Fruit fly (Drosophila melanogaster) whole organism, embryonic: Measurements from ENCODE around the gene mtsh.

Source experiments
- B-H2 ChIP-seq: fragments of 200-800 bp; sonication (Bioruptor generic); optimal IDR thresholded peaks from 2 replicates; lab custom pipeline; 2018; ENCODE audit warnings: missing biosample characterization, mild to moderate bottlenecking, missing genetic modification characterization
- CG10366 ChIP-seq: fragments of 200-800 bp; sonication (Bioruptor generic); IDR thresholded peaks from 2 replicates; pipeline ENCODE4 v1.3.6; 2022; ENCODE audit warnings: missing biosample characterization, missing genetic modification characterization
- CG10543 ChIP-seq: fragments of 200-800 bp; sonication (Bioruptor generic); optimal IDR thresholded peaks from 3 replicates; lab custom pipeline; 2017; ENCODE audit warnings: missing biosample characterization, mild to moderate bottlenecking, missing genetic modification characterization, moderate library complexity
- CG1233 ChIP-seq: fragments of 200-800 bp; sonication (Bioruptor generic); optimal IDR thresholded peaks from 4 replicates; lab custom pipeline; 2018; ENCODE audit warnings: missing biosample characterization, mild to moderate bottlenecking, missing genetic modification characterization
- CG12744 ChIP-seq: fragments of 200-800 bp; sonication (Bioruptor generic); optimal IDR thresholded peaks from 2 replicates; lab custom pipeline; 2016; ENCODE audit warnings: missing biosample characterization, missing genetic modification characterization
- CG13123 ChIP-seq: fragments of 200-800 bp; sonication (Bioruptor generic); optimal IDR thresholded peaks from 2 replicates; lab custom pipeline; 2016; ENCODE audit warnings: missing biosample characterization, missing genetic modification characterization
- CG13624 ChIP-seq: fragments of 200-800 bp; sonication (Bioruptor generic); optimal IDR thresholded peaks from 2 replicates; lab custom pipeline; 2016; ENCODE audit warnings: missing biosample characterization, missing genetic modification characterization
- CG1529 ChIP-seq: fragments of 200-800 bp; sonication (Bioruptor generic); optimal IDR thresholded peaks from 3 replicates; lab custom pipeline; 2018; ENCODE audit warnings: missing biosample characterization, missing genetic modification characterization
- CG15601 ChIP-seq: fragments of 200-800 bp; sonication (Bioruptor generic); optimal IDR thresholded peaks from 3 replicates; lab custom pipeline; 2019; ENCODE audit warnings: missing biosample characterization, mild to moderate bottlenecking, missing genetic modification characterization, moderate library complexity
- CG16779 ChIP-seq: fragments of 200-800 bp; sonication (Bioruptor generic); IDR thresholded peaks from 2 replicates; pipeline ENCODE4 v1.3.6; 2022; ENCODE audit warnings: missing biosample characterization, missing genetic modification characterization
- CG16815 ChIP-seq: fragments of 200-800 bp; sonication (Bioruptor generic); optimal IDR thresholded peaks from 3 replicates; lab custom pipeline; 2017; ENCODE audit warnings: missing biosample characterization, mild to moderate bottlenecking, missing genetic modification characterization
- CG17385 ChIP-seq: fragments of 200-800 bp; sonication (Bioruptor generic); optimal IDR thresholded peaks from 3 replicates; lab custom pipeline; 2018; ENCODE audit warnings: missing biosample characterization, mild to moderate bottlenecking, missing genetic modification characterization
- CG30403 ChIP-seq: fragments of 200-800 bp; sonication (Bioruptor generic); optimal IDR thresholded peaks from 3 replicates; lab custom pipeline; 2016; ENCODE audit warnings: missing biosample characterization, missing genetic modification characterization
- CG34422 ChIP-seq: fragments of 200-800 bp; sonication (Bioruptor generic); IDR thresholded peaks from 3 replicates; pipeline ENCODE4 v1.3.6; 2022; ENCODE audit warnings: missing biosample characterization, missing genetic modification characterization
- CG4854 ChIP-seq: fragments of 200-800 bp; sonication (Bioruptor generic); optimal IDR thresholded peaks from 2 replicates; lab custom pipeline; 2016; ENCODE audit warnings: missing biosample characterization, missing genetic modification characterization, inconsistent platforms
- CG6683 ChIP-seq: fragments of 200-800 bp; sonication (Bioruptor generic); optimal IDR thresholded peaks from 2 replicates; lab custom pipeline; 2017; ENCODE audit warnings: missing biosample characterization, mild to moderate bottlenecking, missing genetic modification characterization, missing genetic modification reagents
- CG7271 ChIP-seq: fragments of 200-800 bp; sonication (Bioruptor generic); optimal IDR thresholded peaks from 2 replicates; lab custom pipeline; 2018; ENCODE audit warnings: missing biosample characterization, mild to moderate bottlenecking, missing genetic modification characterization, moderate library complexity
- CG7372 ChIP-seq: fragments of 200-800 bp; sonication (Bioruptor generic); IDR thresholded peaks from 2 replicates; pipeline ENCODE4 v1.3.6; 2022; ENCODE audit warnings: missing biosample characterization, missing genetic modification characterization
- CG8478 ChIP-seq: fragments of >200 bp; optimal IDR thresholded peaks from 2 replicates; lab custom pipeline; 2018
- CG9215 ChIP-seq: fragments of 200-800 bp; sonication (Bioruptor generic); IDR thresholded peaks from 2 replicates; pipeline ENCODE4 v1.3.6; 2022; ENCODE audit warnings: missing biosample characterization, missing genetic modification characterization
- CG9876 ChIP-seq: fragments of 200-800 bp; sonication (Bioruptor generic); optimal IDR thresholded peaks from 2 replicates; lab custom pipeline; 2016; ENCODE audit warnings: missing biosample characterization, missing genetic modification characterization
- Camta ChIP-seq: fragments of 200-800 bp; sonication (Bioruptor generic); optimal IDR thresholded peaks from 2 replicates; lab custom pipeline; 2016; ENCODE audit warnings: missing biosample characterization, missing genetic modification characterization
- Chrac-16 ChIP-seq: fragments of 200-800 bp; sonication (Bioruptor generic); optimal IDR thresholded peaks from 3 replicates; lab custom pipeline; 2016; ENCODE audit warnings: missing biosample characterization, missing genetic modification characterization
- D19A ChIP-seq: fragments of 200-800 bp; optimal IDR thresholded peaks from 3 replicates; lab custom pipeline; 2019; ENCODE audit warnings: missing biosample characterization, mild to moderate bottlenecking, missing genetic modification characterization, moderate library complexity
- Deaf1 ChIP-seq: fragments of 200-800 bp; optimal IDR thresholded peaks from 3 replicates; lab custom pipeline; 2019; ENCODE audit warnings: missing biosample characterization, mild to moderate bottlenecking, missing genetic modification characterization, moderate library complexity
- Dip2 ChIP-seq: fragments of 200-800 bp; sonication (Bioruptor generic); IDR thresholded peaks from 2 replicates; pipeline ENCODE4 v1.3.6; 2022; ENCODE audit warnings: missing biosample characterization, missing genetic modification characterization
- HLH3B ChIP-seq: fragments of 200-800 bp; sonication (Bioruptor generic); IDR thresholded peaks from 2 replicates; pipeline ENCODE4 v1.3.6; 2022; ENCODE audit warnings: missing biosample characterization, missing genetic modification characterization
- HLHmδ ChIP-seq: fragments of 200-800 bp; sonication (Bioruptor generic); optimal IDR thresholded peaks from 2 replicates; lab custom pipeline; 2018; ENCODE audit warnings: missing biosample characterization, mild to moderate bottlenecking, missing genetic modification characterization, moderate library complexity
- Jarid2 ChIP-seq: fragments of 200-800 bp; sonication (Bioruptor generic); optimal IDR thresholded peaks from 3 replicates; lab custom pipeline; 2017; ENCODE audit warnings: mild to moderate bottlenecking, missing biosample characterization, missing genetic modification reagents, missing genetic modification characterization
- Rfx ChIP-seq: fragments of 200-800 bp; sonication (Bioruptor generic); IDR thresholded peaks from 2 replicates; pipeline ENCODE4 v1.3.6; 2022; ENCODE audit warnings: missing biosample characterization, missing genetic modification characterization
- Scr ChIP-seq: fragments of 200-800 bp; sonication (Bioruptor generic); IDR thresholded peaks from 2 replicates; pipeline ENCODE4 v1.3.6; 2022; ENCODE audit warnings: missing biosample characterization, missing genetic modification characterization; ENCODE audit not compliant: partially characterized antibody
- Sry-δ ChIP-seq: fragments of 200-800 bp; sonication (Bioruptor generic); optimal IDR thresholded peaks from 2 replicates; lab custom pipeline; 2016; ENCODE audit warnings: missing biosample characterization, missing genetic modification characterization
- Tbp ChIP-seq: fragments of >200 bp; optimal IDR thresholded peaks from 2 replicates; lab custom pipeline; 2018; ENCODE audit warnings: missing biosample characterization, missing genetic modification characterization
- Trl ChIP-seq, 3 experiments: fragments of >200 bp in 2 of 3; fragments of 200-800 bp in 1 of 3; sonication (Bioruptor generic) in 1 of 3; optimal IDR thresholded peaks; 2 replicates in 1 of 3; 3 replicates in 2 of 3; lab custom pipeline; 2016 to 2017; ENCODE audit warnings: missing biosample characterization in 1 of 3, missing genetic modification characterization in 1 of 3
- Xrp1 ChIP-seq: fragments of 200-800 bp; sonication (Bioruptor generic); IDR thresholded peaks from 2 replicates; pipeline ENCODE4 v1.3.6; 2022; ENCODE audit warnings: missing biosample characterization, missing genetic modification characterization
- ash1 ChIP-seq: fragments of 200-800 bp; sonication (Bioruptor generic); optimal IDR thresholded peaks from 2 replicates; lab custom pipeline; 2018; ENCODE audit warnings: missing biosample characterization, mild to moderate bottlenecking, missing genetic modification characterization
- bab2 ChIP-seq: fragments of 200-800 bp; sonication (Bioruptor generic); optimal IDR thresholded peaks from 2 replicates; lab custom pipeline; 2016; ENCODE audit warnings: missing biosample characterization, missing genetic modification characterization
- dm ChIP-seq: fragments of 200-800 bp; sonication (Bioruptor generic); optimal IDR thresholded peaks from 3 replicates; lab custom pipeline; 2016; ENCODE audit warnings: missing biosample characterization, missing genetic modification characterization
- dmrt11E ChIP-seq: fragments of 200-800 bp; sonication (Bioruptor generic); optimal IDR thresholded peaks from 3 replicates; lab custom pipeline; 2018; ENCODE audit warnings: missing biosample characterization, mild to moderate bottlenecking, missing genetic modification characterization, moderate library complexity
- emc ChIP-seq: fragments of 200-800 bp; sonication (Bioruptor generic); optimal IDR thresholded peaks from 2 replicates; lab custom pipeline; 2016; ENCODE audit warnings: missing biosample characterization, missing genetic modification characterization
- eyg ChIP-seq: fragments of 200-800 bp; sonication (Bioruptor generic); optimal IDR thresholded peaks from 3 replicates; lab custom pipeline; 2016; ENCODE audit warnings: missing biosample characterization, missing genetic modification characterization
- kah ChIP-seq: fragments of 200-800 bp; sonication (Bioruptor generic); optimal IDR thresholded peaks from 2 replicates; lab custom pipeline; 2018; ENCODE audit warnings: missing biosample characterization, mild to moderate bottlenecking, missing genetic modification characterization
- lmd ChIP-seq: fragments of 200-800 bp; sonication (Bioruptor generic); IDR thresholded peaks from 2 replicates; pipeline ENCODE4 v1.3.6; 2022; ENCODE audit warnings: missing biosample characterization, missing genetic modification characterization
- pb ChIP-seq: fragments of 200-800 bp; sonication (Bioruptor generic); optimal IDR thresholded peaks from 3 replicates; lab custom pipeline; 2016; ENCODE audit warnings: missing biosample characterization, missing genetic modification characterization
- pros ChIP-seq: fragments of 200-800 bp; sonication (Bioruptor generic); optimal IDR thresholded peaks from 3 replicates; lab custom pipeline; 2019; ENCODE audit warnings: missing biosample characterization, mild to moderate bottlenecking, missing genetic modification characterization, moderate library complexity
- pzg ChIP-seq: fragments of 200-800 bp; sonication (Bioruptor generic); optimal IDR thresholded peaks from 3 replicates; lab custom pipeline; 2018; ENCODE audit warnings: missing biosample characterization, mild to moderate bottlenecking, missing genetic modification characterization, moderate library complexity
- row ChIP-seq: fragments of 200-800 bp; sonication (Bioruptor generic); IDR thresholded peaks from 3 replicates; pipeline ENCODE4 v1.3.6; 2022; ENCODE audit warnings: missing biosample characterization, missing genetic modification characterization
- sqz ChIP-seq: fragments of 200-800 bp; sonication (Bioruptor generic); optimal IDR thresholded peaks from 3 replicates; lab custom pipeline; 2018; ENCODE audit warnings: missing biosample characterization, mild to moderate bottlenecking, missing genetic modification characterization
- ssp ChIP-seq: fragments of 200-800 bp; sonication (Bioruptor generic); IDR thresholded peaks from 2 replicates; pipeline ENCODE4 v1.3.6; 2022; ENCODE audit warnings: missing biosample characterization, missing genetic modification characterization
- wor ChIP-seq: fragments of 200-800 bp; sonication (Bioruptor generic); IDR thresholded peaks from 2 replicates; pipeline ENCODE4 v1.3.6; 2022; ENCODE audit warnings: missing biosample characterization, missing genetic modification characterization
- zf30C ChIP-seq: fragments of 200-800 bp; sonication (Bioruptor generic); optimal IDR thresholded peaks from 3 replicates; lab custom pipeline; 2018; ENCODE audit warnings: missing biosample characterization, mild to moderate bottlenecking, missing genetic modification characterization

Gene mtsh

DNA sequence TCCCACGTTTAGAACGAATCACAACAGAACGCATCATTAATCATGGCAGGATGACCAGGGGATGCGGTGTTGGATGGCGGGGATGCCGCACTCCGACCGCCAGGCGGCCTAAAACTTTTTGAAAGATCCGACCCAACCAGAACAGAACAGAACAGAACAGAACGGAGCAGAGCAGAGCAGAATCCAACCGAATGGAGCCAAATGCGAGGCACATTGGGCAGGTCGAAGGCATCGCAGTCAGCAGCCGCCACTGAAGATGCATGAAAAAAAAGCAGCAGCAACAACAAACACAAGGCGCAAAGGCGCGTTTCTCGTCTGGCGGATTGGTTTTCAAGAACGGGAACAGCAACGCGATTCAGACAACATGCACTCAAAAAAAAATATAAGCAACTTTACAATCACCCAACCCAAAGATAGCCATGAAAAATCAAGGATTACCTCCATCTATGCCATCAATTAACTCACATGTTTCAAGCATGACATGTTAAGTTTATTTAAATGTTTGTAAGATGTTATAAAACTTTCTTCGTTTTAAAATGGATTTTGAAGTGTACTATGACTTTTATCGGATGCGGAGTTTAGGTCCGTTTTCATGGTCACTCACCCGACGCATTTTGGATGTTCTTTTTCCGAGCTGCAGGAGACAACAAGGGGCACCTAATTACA is 40.2 kb downstream of the mtsh start (continued):
- TF ChIP-seq CG9215 (GFP tag; lab: Robert Waterston, UW) (no peak), CG34422 (GFP tag; lab: Robert Waterston, UW) (no peak), pros (GFP tag; lab: Kevin White, UChicago) (no peak), pb (GFP tag; lab: Kevin White, UChicago) (no peak), CG17385 (peak; percentile 44), CG7271 (tag; lab: Kevin White, UChicago) (peak; percentile 46), zf30C (GFP tag; lab: Kevin White, UChicago) (peak; percentile 69), CG1529 (peak; percentile 52), dm (GFP tag; lab: Kevin White, UChicago) (peak; percentile 16), CG16779 (GFP tag; lab: Robert Waterston, UW) (no peak), CG12744 (no peak), Chrac-16 (GFP tag; lab: Kevin White, UChicago) (peak; percentile 73), CG1233 (GFP tag; lab: Kevin White, UChicago) (peak; percentile 57), sqz (GFP tag; lab: Kevin White, UChicago) (peak; percentile 11), Xrp1 (GFP tag; lab: Robert Waterston, UW) (peak; percentile 89), Dip2 (GFP tag; lab: Robert Waterston, UW) (no peak), D19A (tag; lab: Kevin White, UChicago) (peak; percentile 74), Deaf1 (tag; lab: Kevin White, UChicago) (no peak), CG9876 (GFP tag; lab: Kevin White, UChicago) (no peak), Sry-δ (GFP tag; lab: Kevin White, UChicago) (peak; percentile 1), HLHmδ (GFP tag; lab: Kevin White, UChicago) (no peak), CG10366 (GFP tag; lab: Robert Waterston, UW) (peak; percentile 39), Jarid2 (no peak), Rfx (GFP tag; lab: Robert Waterston, UW) (no peak), CG8478 (no peak), CG7372 (GFP tag; lab: Robert Waterston, UW) (0 out of 2 replicates have a peak, but pooled peaks have one; percentile 6), B-H2 (GFP tag; lab: Kevin White, UChicago) (no peak), wor (GFP tag; lab: Robert Waterston, UW) (no peak; the same call in 1 of the 2 replicates), CG16815 (GFP tag; lab: Kevin White, UChicago) (peak; percentile 76), row (GFP tag; lab: Robert Waterston, UW) (peak; percentile 69), emc (no peak), lmd (GFP tag; lab: Robert Waterston, UW) (peak; percentile 63), Camta (peak; percentile 60), ssp (GFP tag; lab: Robert Waterston, UW) (peak; percentile 41), CG13624 (GFP tag; lab: Kevin White, UChicago) (no peak), pzg (no peak), bab2 (GFP tag; lab: Kevin White, UChicago) (peak; percentile 58), CG30403 (GFP tag; lab: Kevin White, UChicago) (peak; percentile 62), CG4854 (GFP tag; lab: Kevin White, UChicago) (peak; percentile 31), CG15601 (tag; lab: Kevin White, UChicago) (peak; percentile 84), CG13123 (GFP tag; lab: Kevin White, UChicago) (peak; percentile 30), CG6683 (GFP tag; lab: Kevin White, UChicago) (no peak), CG10543 (GFP tag; lab: Kevin White, UChicago) (no peak), kah (no peak), HLH3B (GFP tag; lab: Robert Waterston, UW) (peak; percentile 46; the same call in 1 of the 2 replicates), Trl (optimal IDR thresholded peaks at IDR 0.05; lab: Kevin White, UChicago) (no peak), Trl (GFP tag; optimal IDR thresholded peaks at IDR 0.05; lab: Kevin White, UChicago) (peak; percentile 6), Tbp (GFP tag; lab: Kevin White, UChicago) (no peak), eyg (GFP tag; lab: Kevin White, UChicago) (no peak), dmrt11E (peak; percentile 95), ash1 (no peak), Scr (GFP tag; lab: Robert Waterston, UW) (no peak)
